Fruit fly (Drosophila melanogaster) whole organism, wandering third instar larva: ENCODE results near the gene CG32713.
A peak's percentile ranks its signal among the peaks of the same experiment; 100 is the strongest.

Source experiments
- Abd-B ChIP-seq: fragments of >200 bp; optimal IDR thresholded peaks from 2 replicates; lab custom pipeline; 2017; ENCODE audit warnings: missing biosample characterization, missing genetic modification characterization
- CG32264 ChIP-seq: fragments of 200-800 bp; sonication (Bioruptor generic); optimal IDR thresholded peaks from 2 replicates; lab custom pipeline; 2016; ENCODE audit warnings: missing biosample characterization, missing genetic modification characterization
- CG9705 ChIP-seq: fragments of 200-800 bp; sonication (Bioruptor generic); optimal IDR thresholded peaks from 2 replicates; lab custom pipeline; 2018; ENCODE audit warnings: missing biosample characterization, mild to moderate bottlenecking, missing genetic modification characterization
- CrebA ChIP-seq: fragments of 200-800 bp; sonication (Bioruptor generic); optimal IDR thresholded peaks from 2 replicates; lab custom pipeline; 2016; ENCODE audit warnings: missing biosample characterization, mild to moderate bottlenecking, missing genetic modification characterization, borderline replicate concordance
- Dfd ChIP-seq: fragments of >200 bp; optimal IDR thresholded peaks from 2 replicates; lab custom pipeline; 2017; ENCODE audit warnings: missing biosample characterization, missing genetic modification characterization
- Dif ChIP-seq: fragments of 200-275, 200-300 bp; sonication (Bioruptor generic); optimal IDR thresholded peaks from 2 replicates; lab custom pipeline; 2018; ENCODE audit warnings: missing biosample characterization, missing genetic modification characterization; ENCODE audit not compliant: partially characterized antibody
- GATAd ChIP-seq: sonication (Bioruptor generic); optimal IDR thresholded peaks from 2 replicates; lab custom pipeline; 2016; ENCODE audit warnings: missing biosample characterization, missing genetic modification characterization
- HLH106 ChIP-seq: fragments of 200-800 bp; optimal IDR thresholded peaks from 3 replicates; lab custom pipeline; 2019; ENCODE audit warnings: missing biosample characterization, mild to moderate bottlenecking, missing genetic modification characterization, moderate library complexity
- Hnf4 ChIP-seq: fragments of 200-800 bp; sonication (Bioruptor generic); optimal IDR thresholded peaks from 2 replicates; lab custom pipeline; 2016; ENCODE audit warnings: missing biosample characterization, mild to moderate bottlenecking, missing genetic modification characterization
- Hr78 ChIP-seq: fragments of >200 bp; optimal IDR thresholded peaks from 2 replicates; lab custom pipeline; 2017; ENCODE audit warnings: missing biosample characterization, missing genetic modification characterization
- Hr83 ChIP-seq: fragments of 200-300 bp; sonication (Bioruptor generic); optimal IDR thresholded peaks from 2 replicates; lab custom pipeline; 2016; ENCODE audit warnings: missing biosample characterization, mild to moderate bottlenecking, missing genetic modification characterization, moderate library complexity; ENCODE audit not compliant: poor library complexity, severe bottlenecking
- Jra ChIP-seq: sonication (Bioruptor generic); optimal IDR thresholded peaks from 2 replicates; lab custom pipeline; 2016; ENCODE audit warnings: missing biosample characterization, missing genetic modification characterization
- Mio ChIP-seq: sonication (Bioruptor generic); optimal IDR thresholded peaks from 2 replicates; lab custom pipeline; 2016; ENCODE audit warnings: missing biosample characterization, missing genetic modification characterization
- Myc ChIP-seq: fragments of >200 bp; optimal IDR thresholded peaks from 2 replicates; lab custom pipeline; 2017
- OdsH ChIP-seq: fragments of 200-800 bp; sonication (Bioruptor generic); optimal IDR thresholded peaks from 2 replicates; lab custom pipeline; 2016; ENCODE audit warnings: missing biosample characterization, mild to moderate bottlenecking, missing genetic modification characterization
- Rel ChIP-seq, 2 experiments: fragments of 200-800 bp; sonication (Bioruptor generic) in 1 of 2; optimal IDR thresholded peaks; 2 replicates in 1 of 2; 3 replicates in 1 of 2; lab custom pipeline; 2016 to 2019; ENCODE audit warnings: mild to moderate bottlenecking in 2 of 2, missing biosample characterization in 2 of 2, missing genetic modification characterization in 2 of 2, moderate library complexity in 1 of 2
- Sp1 ChIP-seq: fragments of 200-800 bp; sonication (Bioruptor generic); optimal IDR thresholded peaks from 3 replicates; lab custom pipeline; 2019; ENCODE audit warnings: missing biosample characterization, mild to moderate bottlenecking, missing genetic modification characterization, moderate library complexity
- Vsx2 ChIP-seq: fragments of 200-300, 225-300 bp; sonication (Bioruptor generic); optimal IDR thresholded peaks from 2 replicates; lab custom pipeline; 2018; ENCODE audit warnings: missing biosample characterization, missing genetic modification characterization; ENCODE audit not compliant: partially characterized antibody
- br ChIP-seq: fragments of 200-800 bp; sonication (Bioruptor generic); optimal IDR thresholded peaks from 2 replicates; lab custom pipeline; 2016; ENCODE audit warnings: missing biosample characterization, missing genetic modification characterization
- brk ChIP-seq: fragments of 200-800 bp; sonication (Bioruptor generic); optimal IDR thresholded peaks from 2 replicates; lab custom pipeline; 2016; ENCODE audit warnings: missing biosample characterization, mild to moderate bottlenecking, missing genetic modification characterization
- dl ChIP-seq, 2 experiments: fragments of 175-275, 200-275 bp in 1 of 2; fragments of 200-275 bp in 1 of 2; sonication (Bioruptor generic); optimal IDR thresholded peaks; lab custom pipeline; 2018; ENCODE audit warnings: mild to moderate bottlenecking in 2 of 2, missing biosample characterization in 2 of 2, missing genetic modification characterization in 2 of 2, moderate library complexity in 2 of 2; ENCODE audit not compliant: partially characterized antibody in 2 of 2, insufficient read depth in 1 of 2
- dmrt93B ChIP-seq: fragments of 200-800 bp; sonication (Bioruptor generic); optimal IDR thresholded peaks from 2 replicates; lab custom pipeline; 2018; ENCODE audit warnings: missing biosample characterization, mild to moderate bottlenecking, missing genetic modification characterization
- dsf ChIP-seq: sonication (Bioruptor generic); optimal IDR thresholded peaks from 2 replicates; lab custom pipeline; 2016; ENCODE audit warnings: missing biosample characterization, missing genetic modification characterization, borderline replicate concordance
- foxo ChIP-seq, 2 experiments: fragments of 200-800 bp; sonication (Bioruptor generic); optimal IDR thresholded peaks; 2 replicates in 1 of 2; 3 replicates in 1 of 2; lab custom pipeline; 2016 to 2017; ENCODE audit warnings: missing biosample characterization in 2 of 2, missing genetic modification characterization in 2 of 2
- fru ChIP-seq: fragments of 200-800 bp; sonication (Bioruptor generic); optimal IDR thresholded peaks from 3 replicates; lab custom pipeline; 2016; ENCODE audit warnings: missing biosample characterization, mild to moderate bottlenecking, missing genetic modification characterization
- h ChIP-seq: fragments of 200-800 bp; sonication (Bioruptor generic); optimal IDR thresholded peaks from 3 replicates; lab custom pipeline; 2016; ENCODE audit warnings: missing biosample characterization, mild to moderate bottlenecking, missing genetic modification characterization
- jim ChIP-seq: fragments of 175-275, 200-325 bp; sonication (Bioruptor generic); optimal IDR thresholded peaks from 2 replicates; lab custom pipeline; 2016; ENCODE audit warnings: missing biosample characterization, mild to moderate bottlenecking, missing genetic modification characterization
- lola ChIP-seq: fragments of >200 bp; optimal IDR thresholded peaks from 2 replicates; lab custom pipeline; 2017; ENCODE audit warnings: missing biosample characterization, missing genetic modification characterization
- pan ChIP-seq: fragments of >200 bp; optimal IDR thresholded peaks from 2 replicates; lab custom pipeline; 2017
- psq ChIP-seq: fragments of 200-800 bp; sonication (Bioruptor generic); optimal IDR thresholded peaks from 3 replicates; lab custom pipeline; 2017; ENCODE audit warnings: missing biosample characterization, mild to moderate bottlenecking, missing genetic modification characterization, moderate library complexity
- rgr ChIP-seq: fragments of 200-800 bp; sonication (Bioruptor generic); optimal IDR thresholded peaks from 3 replicates; lab custom pipeline; 2016; ENCODE audit warnings: missing biosample characterization, mild to moderate bottlenecking, missing genetic modification characterization
- sage ChIP-seq: fragments of 200-800 bp; sonication (Bioruptor generic); optimal IDR thresholded peaks from 2 replicates; lab custom pipeline; 2016; ENCODE audit warnings: missing biosample characterization, mild to moderate bottlenecking, missing genetic modification characterization
- sv ChIP-seq: fragments of 200-800 bp; sonication (Bioruptor generic); optimal IDR thresholded peaks from 3 replicates; lab custom pipeline; 2016; ENCODE audit warnings: missing biosample characterization, missing genetic modification characterization
- usp ChIP-seq: fragments of >200 bp; optimal IDR thresholded peaks from 2 replicates; lab custom pipeline; 2017; ENCODE audit warnings: missing biosample characterization, missing genetic modification characterization
- woc ChIP-seq: sonication (Bioruptor generic); optimal IDR thresholded peaks from 2 replicates; lab custom pipeline; 2016; ENCODE audit warnings: missing biosample characterization, mild to moderate bottlenecking, missing genetic modification characterization

Gene CG32713

DNA sequence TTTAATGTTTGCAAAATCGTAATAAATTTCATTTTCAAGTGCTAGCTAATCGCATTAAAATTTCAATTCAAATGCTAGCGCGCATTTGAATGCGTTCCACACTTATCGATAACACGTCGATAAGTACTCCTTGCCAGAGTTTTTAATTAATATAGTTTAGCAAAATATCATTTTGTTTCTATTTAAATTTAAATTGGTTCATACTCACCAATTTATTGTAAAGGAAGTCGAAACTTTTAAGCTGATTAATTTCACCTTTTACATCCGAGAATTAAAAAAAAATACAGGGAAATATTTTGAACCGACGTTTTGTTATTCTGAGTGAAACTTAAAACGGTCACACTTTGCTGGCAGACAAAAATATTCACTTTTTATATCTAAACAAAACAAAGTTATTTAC is 3.7 kb upstream of the CG32713 start, which contains the start of gene Es2:
Gene Es2, plus strand, starts transcription at position 333 of the 400 bp plus-strand sequence.
- TF ChIP-seq Abd-B (GFP tag; lab: Kevin White, UChicago) (no peak), Myc (peak; percentile 63), sage (GFP tag; lab: Kevin White, UChicago) (peak; percentile 13)
- TF ChIP-seq, all 38 proteins: peak for 2

- no peak for TF ChIP-seq usp (GFP tag; lab: Kevin White, UChicago)
- TF ChIP-seq Myc: no peak
- no peak for TF ChIP-seq HLH106 (tag; lab: Kevin White, UChicago)
- TF ChIP-seq woc (GFP tag; lab: Kevin White, UChicago): no peak
- TF ChIP-seq psq: no peak
- TF ChIP-seq sage (GFP tag; lab: Kevin White, UChicago): no peak
- no peak for TF ChIP-seq Dfd
- no peak for TF ChIP-seq Mio (GFP tag; lab: Kevin White, UChicago)
- TF ChIP-seq dsf: no peak
- TF ChIP-seq CrebA: no peak
- no peak for TF ChIP-seq CG9705 (GFP tag; lab: Kevin White, UChicago)
- no peak for TF ChIP-seq lola (GFP tag; lab: Kevin White, UChicago)
- no peak for TF ChIP-seq jim (GFP tag; lab: Kevin White, UChicago)
- TF ChIP-seq Rel (GFP tag; optimal IDR thresholded peaks at IDR 0.05; lab: Kevin White, UChicago): no peak
- no peak for TF ChIP-seq Rel (tag; optimal IDR thresholded peaks at IDR 0.05; lab: Kevin White, UChicago)
- TF ChIP-seq GATAd (GFP tag; lab: Kevin White, UChicago): no peak
These were observed 3.3 kb upstream of the CG32713 start, which contains the start of gene CG15347 for dm6 chrX:8460686-8461085. TSS of gene CG15347 (minus strand) at chrX:8460898.

- TF ChIP-seq lola (GFP tag; lab: Kevin White, UChicago) (no peak), Myc (no peak), Hr83 (no peak), rgr (GFP tag; lab: Kevin White, UChicago) (no peak), Jra (GFP tag; lab: Kevin White, UChicago) (no peak), Rel (GFP tag; optimal IDR thresholded peaks at IDR 0.05; lab: Kevin White, UChicago) (no peak), Rel (tag; optimal IDR thresholded peaks at IDR 0.05; lab: Kevin White, UChicago) (no peak), usp (GFP tag; lab: Kevin White, UChicago) (no peak), Abd-B (GFP tag; lab: Kevin White, UChicago) (no peak), OdsH (no peak), HLH106 (tag; lab: Kevin White, UChicago) (no peak), sage (GFP tag; lab: Kevin White, UChicago) (no peak), Dfd (no peak), CG9705 (GFP tag; lab: Kevin White, UChicago) (no peak), CG32264 (GFP tag; lab: Kevin White, UChicago) (no peak), dl (GFP tag; optimal IDR thresholded peaks at IDR 0.05; lab: Kevin White, UChicago; ENCODE audit: insufficient read depth in 1 of 2, partially characterized antibody in 2 of 2) (no peak), Sp1 (GFP tag; lab: Kevin White, UChicago) (no peak), dsf (no peak), fru (no peak), dmrt93B (GFP tag; lab: Kevin White, UChicago) (no peak), brk (GFP tag; lab: Kevin White, UChicago) (no peak)
- TF ChIP-seq, all 38 proteins: peak for 0
These were observed 2.8 kb upstream of the CG32713 start for dm6 chrX:8460232-8460631.

DNA sequence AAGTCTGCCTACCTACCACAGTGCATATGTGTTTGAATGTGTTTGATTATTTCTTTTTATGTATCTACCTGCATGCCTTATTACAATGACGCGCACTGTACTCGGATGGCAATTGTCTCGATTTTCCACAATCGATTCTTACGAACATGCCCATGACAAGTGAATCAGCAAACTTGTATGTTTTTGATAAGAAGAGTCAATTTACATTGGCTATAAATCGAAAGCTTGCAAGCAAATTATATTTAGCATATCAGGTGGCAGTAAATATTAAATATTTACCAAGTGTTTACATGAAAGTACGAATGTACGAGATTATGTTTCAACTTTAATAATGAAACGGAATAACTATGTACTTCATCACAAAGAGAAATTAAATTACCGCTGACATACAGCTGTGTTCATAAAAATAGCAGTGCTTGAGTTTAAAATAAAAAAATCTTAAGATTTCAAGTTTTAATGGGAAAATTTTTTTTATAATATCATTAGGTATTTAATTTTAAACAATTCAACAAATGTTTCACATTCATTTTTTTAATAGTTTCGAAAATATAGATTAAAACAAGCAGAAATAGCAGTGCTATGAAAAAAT is 2.1 kb upstream of the CG32713 start:
- TF ChIP-seq Dfd (no peak), Hr83 (no peak), Hr78 (GFP tag; lab: Kevin White, UChicago) (no peak)

- TF ChIP-seq Sp1 (GFP tag; lab: Kevin White, UChicago) (peak; percentile 66), dsf (no peak), foxo (GFP tag; optimal IDR thresholded peaks at IDR 0.05; lab: Kevin White, UChicago) (peak in 1 of 2 experiments; percentile 81), Hr78 (GFP tag; lab: Kevin White, UChicago) (no peak), GATAd (GFP tag; lab: Kevin White, UChicago) (no peak), sv (GFP tag; lab: Kevin White, UChicago) (peak; percentile 79), Rel (GFP tag; optimal IDR thresholded peaks at IDR 0.05; lab: Kevin White, UChicago) (no peak), Rel (tag; optimal IDR thresholded peaks at IDR 0.05; lab: Kevin White, UChicago) (peak; percentile 19), woc (GFP tag; lab: Kevin White, UChicago) (peak; percentile 26), psq (peak; percentile 61), br (GFP tag; lab: Kevin White, UChicago) (peak; percentile 60), OdsH (peak; percentile 69), Abd-B (GFP tag; lab: Kevin White, UChicago) (no peak), brk (GFP tag; lab: Kevin White, UChicago) (peak; percentile 4), jim (GFP tag; lab: Kevin White, UChicago) (no peak), CrebA (no peak), sage (GFP tag; lab: Kevin White, UChicago) (peak; percentile 43), Mio (GFP tag; lab: Kevin White, UChicago) (no peak), Hr83 (no peak), Vsx2 (GFP tag; lab: Kevin White, UChicago) (no peak), Dif (no peak), HLH106 (tag; lab: Kevin White, UChicago) (peak; percentile 77), Dfd (no peak), pan (lab: Kevin White, UChicago) (no peak), rgr (GFP tag; lab: Kevin White, UChicago) (peak; percentile 76), h (GFP tag; lab: Kevin White, UChicago) (peak; percentile 77), usp (GFP tag; lab: Kevin White, UChicago) (no peak), Hnf4 (GFP tag; lab: Kevin White, UChicago) (peak; percentile 71), Myc (no peak)
These were observed 2.3 kb downstream of the CG32713 start, which contains the start of gene org-1 for dm6 chrX:8455019-8455555. TSS of gene org-1 (minus strand) at chrX:8455069.
